Worm (Caenorhabditis elegans) whole organism, L1 larva: ENCODE data around the gene ptr-6.

Source experiments
- C34B4.2 ChIP-seq: sonication (generic microtip); optimal IDR thresholded peaks from 2 replicates; lab custom pipeline; 2017; ENCODE audit warnings: mild to moderate bottlenecking, missing genetic modification characterization, missing compliant biosample characterization
- alr-1 ChIP-seq: fragments of 200-800 bp; sonication (Bioruptor generic); optimal IDR thresholded peaks from 2 replicates; lab custom pipeline; 2018; ENCODE audit warnings: borderline replicate concordance, mild to moderate bottlenecking, missing genetic modification characterization, missing compliant biosample characterization
- aly-2 ChIP-seq: fragments of 150-350 bp; optimal IDR thresholded peaks from 2 replicates; lab custom pipeline; 2014; ENCODE audit warnings: missing biosample characterization, missing genetic modification characterization
- ceh-8 ChIP-seq: fragments of 200-800 bp; sonication (Bioruptor generic); optimal IDR thresholded peaks from 2 replicates; lab custom pipeline; 2018; ENCODE audit warnings: mild to moderate bottlenecking, missing genetic modification characterization, moderate library complexity, missing compliant biosample characterization
- ceh-82 ChIP-seq, 3 experiments: fragments of 150-350 bp in 1 of 3; sonication (generic microtip) in 2 of 3; optimal IDR thresholded peaks; 2 replicates each; lab custom pipeline; 2014 to 2017; ENCODE audit warnings: missing biosample characterization in 3 of 3, missing genetic modification characterization in 3 of 3
- ces-1 ChIP-seq: fragments of 150-350 bp; optimal IDR thresholded peaks from 2 replicates; lab custom pipeline; 2014; ENCODE audit warnings: missing biosample characterization, missing genetic modification reagents, missing genetic modification characterization
- dsc-1 ChIP-seq: sonication (generic microtip); optimal IDR thresholded peaks from 2 replicates; lab custom pipeline; 2016; ENCODE audit warnings: mild to moderate bottlenecking, missing genetic modification characterization, missing compliant biosample characterization
- efl-1 ChIP-seq, 4 experiments: fragments of 150-350 bp; optimal IDR thresholded peaks in 3 of 4; peaks in 1 of 4; 1 replicate in 1 of 4; 2 replicates in 3 of 4; lab custom pipeline; 2014; ENCODE audit warnings: missing biosample characterization in 2 of 4, missing genetic modification characterization in 2 of 4, missing genetic modification reagents in 2 of 4
- hlh-4 ChIP-seq: sonication (generic microtip); optimal IDR thresholded peaks from 2 replicates; lab custom pipeline; 2016; ENCODE audit warnings: mild to moderate bottlenecking, missing genetic modification characterization, missing compliant biosample characterization
- hpl-2 ChIP-seq: fragments of 150-350 bp; optimal IDR thresholded peaks from 2 replicates; lab custom pipeline; 2014; ENCODE audit warnings: missing biosample characterization, missing genetic modification reagents, missing genetic modification characterization
- isw-1 ChIP-seq: fragments of 200-800 bp; sonication (Bioruptor generic); IDR thresholded peaks from 2 replicates; pipeline ENCODE4 v1.3.6; 2022; ENCODE audit warnings: missing genetic modification characterization, missing compliant biosample characterization
- jun-1 ChIP-seq: fragments of 150-350 bp; optimal IDR thresholded peaks from 2 replicates; lab custom pipeline; 2014; ENCODE audit warnings: missing biosample characterization, missing genetic modification reagents, missing genetic modification characterization
- lin-15B ChIP-seq: fragments of 150-350 bp; sonication (generic microtip); optimal IDR thresholded peaks from 3 replicates; lab custom pipeline; 2014; ENCODE audit warnings: missing biosample characterization, missing genetic modification characterization
- lin-35 ChIP-seq, 2 experiments: fragments of 150-350 bp; optimal IDR thresholded peaks; 2 replicates each; lab custom pipeline; 2014; ENCODE audit warnings: missing biosample characterization in 2 of 2, missing genetic modification characterization in 2 of 2, missing genetic modification reagents in 2 of 2
- mep-1 ChIP-seq: fragments of 150-350 bp; optimal IDR thresholded peaks from 2 replicates; lab custom pipeline; 2014; ENCODE audit warnings: missing biosample characterization, missing genetic modification characterization
- nhr-12 ChIP-seq: sonication (generic microtip); optimal IDR thresholded peaks from 2 replicates; lab custom pipeline; 2017; ENCODE audit warnings: missing biosample characterization, missing genetic modification characterization
- nhr-19 ChIP-seq: fragments of 200-800 bp; sonication (Bioruptor generic); conservative IDR thresholded peaks from 2 replicates; pipeline ENCODE4 v1.3.6; 2022; ENCODE audit warnings: missing genetic modification characterization, missing compliant biosample characterization
- nhr-20 ChIP-seq: sonication (generic microtip); optimal IDR thresholded peaks from 2 replicates; lab custom pipeline; 2016; ENCODE audit warnings: mild to moderate bottlenecking, missing genetic modification characterization, missing compliant biosample characterization
- nhr-47 ChIP-seq: sonication (generic microtip); optimal IDR thresholded peaks from 2 replicates; lab custom pipeline; 2016; ENCODE audit warnings: mild to moderate bottlenecking, missing genetic modification characterization, moderate library complexity, missing compliant biosample characterization
- nhr-71 ChIP-seq: sonication (generic microtip); optimal IDR thresholded peaks from 2 replicates; lab custom pipeline; 2016; ENCODE audit warnings: mild to moderate bottlenecking, missing genetic modification characterization, moderate library complexity, missing compliant biosample characterization
- nhr-85 ChIP-seq: sonication (generic microtip); peaks from one replicate; lab custom pipeline; 2016; ENCODE audit warnings: missing genetic modification characterization, inconsistent platforms, missing compliant biosample characterization
- nhr-90 ChIP-seq: sonication (generic microtip); optimal IDR thresholded peaks from 2 replicates; lab custom pipeline; 2016; ENCODE audit warnings: mild to moderate bottlenecking, missing genetic modification characterization, missing compliant biosample characterization; ENCODE audit not compliant: poor library complexity
- pag-3 ChIP-seq: sonication (generic microtip); optimal IDR thresholded peaks from 2 replicates; lab custom pipeline; 2017; ENCODE audit warnings: missing genetic modification characterization, mild to moderate bottlenecking, missing compliant biosample characterization, antibody characterized with exemption, borderline replicate concordance; ENCODE audit not compliant: insufficient read depth
- pqm-1 ChIP-seq: sonication (generic microtip); optimal IDR thresholded peaks from 3 replicates; lab custom pipeline; 2017; ENCODE audit warnings: missing biosample characterization, missing genetic modification characterization
- rnt-1 ChIP-seq: sonication (generic microtip); optimal IDR thresholded peaks from 2 replicates; lab custom pipeline; 2016; ENCODE audit warnings: mild to moderate bottlenecking, missing genetic modification characterization, moderate library complexity, missing compliant biosample characterization
- snpc-4 ChIP-seq: fragments of 150-350 bp; optimal IDR thresholded peaks from 2 replicates; lab custom pipeline; 2014; ENCODE audit warnings: missing biosample characterization, missing genetic modification characterization
- sox-4 ChIP-seq: sonication (generic microtip); optimal IDR thresholded peaks from 2 replicates; lab custom pipeline; 2016; ENCODE audit warnings: missing genetic modification characterization, missing compliant biosample characterization
- swsn-7 ChIP-seq: sonication (generic microtip); optimal IDR thresholded peaks from 2 replicates; lab custom pipeline; 2016; ENCODE audit warnings: missing genetic modification characterization, missing compliant biosample characterization
- tlp-1 ChIP-seq: fragments of 150-350 bp; optimal IDR thresholded peaks from 2 replicates; lab custom pipeline; 2014; ENCODE audit warnings: missing biosample characterization, missing genetic modification characterization
- unc-30 ChIP-seq: sonication (generic microtip); optimal IDR thresholded peaks from 2 replicates; lab custom pipeline; 2017; ENCODE audit warnings: missing biosample characterization, missing genetic modification characterization
- unc-86 ChIP-seq: sonication (generic microtip); optimal IDR thresholded peaks from 2 replicates; lab custom pipeline; 2016; ENCODE audit warnings: missing genetic modification characterization, missing compliant biosample characterization
- vab-15 ChIP-seq: sonication (generic microtip); optimal IDR thresholded peaks from 2 replicates; lab custom pipeline; 2017; ENCODE audit warnings: missing genotype, mild to moderate bottlenecking, missing genetic modification characterization, missing compliant biosample characterization
- xbp-1 ChIP-seq: sonication (generic microtip); optimal IDR thresholded peaks from 2 replicates; lab custom pipeline; 2016; ENCODE audit warnings: missing genetic modification characterization, missing compliant biosample characterization
- zag-1 ChIP-seq: fragments of 150-350 bp; optimal IDR thresholded peaks from 2 replicates; lab custom pipeline; 2014; ENCODE audit warnings: missing biosample characterization, missing genetic modification characterization
- ztf-11 ChIP-seq, 2 experiments: sonication (generic microtip); optimal IDR thresholded peaks; 2 replicates each; lab custom pipeline; 2016 to 2017; ENCODE audit warnings: missing genetic modification characterization in 2 of 2, missing biosample characterization in 1 of 2, missing compliant biosample characterization in 1 of 2

The ptr-6 gene

ce11 chrII:5200987-5201582 is 45.6 kb downstream of the ptr-6 start (continued):
- TF ChIP-seq ceh-82 (tag; optimal IDR thresholded peaks at IDR 0.05; lab: Kevin White, UChicago) (peak in 1 of 3 experiments; percentile 20), nhr-71 (tag; lab: Kevin White, UChicago) (peak; percentile 78), mep-1 (tag; lab: Kevin White, UChicago) (peak; percentile 41), jun-1 (no peak), lin-15B (tag; lab: Kevin White, UChicago) (no peak), swsn-7 (peak; percentile 30), lin-35 (GFP tag; optimal IDR thresholded peaks at IDR 0.05; lab: Kevin White, UChicago) (peak; percentile 31 to 37), unc-86 (tag; lab: Kevin White, UChicago) (peak; percentile 40)

DNA sequence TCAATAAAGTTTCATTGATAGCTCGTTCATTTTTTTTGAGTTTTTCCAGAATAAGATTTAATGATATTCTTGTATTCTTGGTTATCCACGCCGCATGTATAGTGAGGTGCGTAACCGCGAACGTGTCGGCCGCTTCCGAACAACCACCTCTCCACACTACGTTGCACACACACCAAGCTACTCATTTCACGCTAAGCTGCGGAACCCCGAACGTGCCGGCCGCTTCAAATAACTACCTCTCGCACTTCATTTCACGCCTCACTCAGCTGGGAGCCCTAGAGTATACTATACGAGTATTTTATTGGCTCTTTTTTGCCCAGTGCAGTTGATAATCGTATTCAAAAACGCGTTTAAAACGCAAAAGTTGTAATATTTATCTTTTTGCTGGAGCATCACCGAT is 46.4 kb downstream of the ptr-6 start:
- TF ChIP-seq snpc-4 (tag; lab: Kevin White, UChicago) (peak; percentile 96), nhr-85 (peak; percentile 27), nhr-71 (tag; lab: Kevin White, UChicago) (peak; percentile 44), swsn-7 (peak; percentile 12), rnt-1 (tag; lab: Kevin White, UChicago) (peak; percentile 39), nhr-19 (peak; percentile 62), efl-1 (optimal IDR thresholded peaks at IDR 0.05; lab: Kevin White, UChicago) (peak in 1 of 2 experiments; percentile 25), efl-1 (GFP tag; optimal IDR thresholded peaks at IDR 0.05 in 1 of 2; lab: Kevin White, UChicago) (peak in 1 of 2 experiments; percentile 14)

ce11 chrII:5199497-5199896 is 47.1 kb downstream of the ptr-6 start, which contains the start of gene msp-50:
Gene msp-50, plus strand, starts transcription at chrII:5199797.
- no peak for TF ChIP-seq jun-1
- no peak for TF ChIP-seq tlp-1
- TF ChIP-seq ceh-8 (GFP tag; lab: Kevin White, UChicago): no peak
- TF ChIP-seq unc-30 (tag; lab: Kevin White, UChicago): no peak
- TF ChIP-seq pqm-1 (tag; lab: Kevin White, UChicago): no peak
- TF ChIP-seq ceh-82 (tag; optimal IDR thresholded peaks at IDR 0.05; lab: Kevin White, UChicago): no peak
- no peak for TF ChIP-seq nhr-47 (tag; lab: Kevin White, UChicago)
- no peak for TF ChIP-seq nhr-90
- no peak for TF ChIP-seq alr-1
- no peak for TF ChIP-seq isw-1 (GFP tag; lab: Robert Waterston, UW)
- no peak for TF ChIP-seq ces-1 (GFP tag; lab: Kevin White, UChicago)
- no peak for TF ChIP-seq zag-1
- TF ChIP-seq nhr-20: no peak
- no peak for TF ChIP-seq C34B4.2 (tag; lab: Kevin White, UChicago)
- no peak for TF ChIP-seq nhr-12
- TF ChIP-seq aly-2 (tag; lab: Kevin White, UChicago): no peak
- no peak for TF ChIP-seq nhr-19
- no peak for TF ChIP-seq hlh-4 (tag; lab: Kevin White, UChicago)

- TF ChIP-seq ztf-11 (tag; optimal IDR thresholded peaks at IDR 0.05; lab: Kevin White, UChicago) (no peak), lin-35 (GFP tag; optimal IDR thresholded peaks at IDR 0.05; lab: Kevin White, UChicago) (no peak), vab-15 (tag; lab: Kevin White, UChicago) (no peak), sox-4 (tag; lab: Kevin White, UChicago) (no peak), hpl-2 (GFP tag; lab: Kevin White, UChicago) (no peak), xbp-1 (no peak), pag-3 (tag; lab: Kevin White, UChicago) (no peak), dsc-1 (no peak)
- TF ChIP-seq, all 84 proteins: peak for 0
These were observed 51.1 kb downstream of the ptr-6 start, which contains the start of gene C34F11.5 for ce11 chrII:5195504-5195903. Gene C34F11.5, plus strand, starts transcription at chrII:5195804.
